Fruit fly (Drosophila melanogaster) Kc167 (cell line): ENCODE results near the gene mal.

Experiments
- Myc ChIP-seq: fragments of >200 bp; optimal IDR thresholded peaks from 2 replicates; lab custom pipeline; 2017; ENCODE audit warnings: missing external identifiers
- Sin3A ChIP-seq: fragments of >200 bp; optimal IDR thresholded peaks from 2 replicates; lab custom pipeline; 2018; ENCODE audit warnings: missing external identifiers
- h ChIP-seq: fragments of >200 bp; optimal IDR thresholded peaks from 3 replicates; lab custom pipeline; 2018; ENCODE audit warnings: missing external identifiers
- insv ChIP-seq: fragments of >200 bp; optimal IDR thresholded peaks from 3 replicates; lab custom pipeline; 2018; ENCODE audit warnings: missing external identifiers
- psq ChIP-seq: fragments of >200 bp; optimal IDR thresholded peaks from 2 replicates; lab custom pipeline; 2017; ENCODE audit warnings: missing external identifiers
- ttk ChIP-seq: sonication (Bioruptor generic); optimal IDR thresholded peaks from 2 replicates; lab custom pipeline; 2017; ENCODE audit warnings: missing external identifiers

DNA sequence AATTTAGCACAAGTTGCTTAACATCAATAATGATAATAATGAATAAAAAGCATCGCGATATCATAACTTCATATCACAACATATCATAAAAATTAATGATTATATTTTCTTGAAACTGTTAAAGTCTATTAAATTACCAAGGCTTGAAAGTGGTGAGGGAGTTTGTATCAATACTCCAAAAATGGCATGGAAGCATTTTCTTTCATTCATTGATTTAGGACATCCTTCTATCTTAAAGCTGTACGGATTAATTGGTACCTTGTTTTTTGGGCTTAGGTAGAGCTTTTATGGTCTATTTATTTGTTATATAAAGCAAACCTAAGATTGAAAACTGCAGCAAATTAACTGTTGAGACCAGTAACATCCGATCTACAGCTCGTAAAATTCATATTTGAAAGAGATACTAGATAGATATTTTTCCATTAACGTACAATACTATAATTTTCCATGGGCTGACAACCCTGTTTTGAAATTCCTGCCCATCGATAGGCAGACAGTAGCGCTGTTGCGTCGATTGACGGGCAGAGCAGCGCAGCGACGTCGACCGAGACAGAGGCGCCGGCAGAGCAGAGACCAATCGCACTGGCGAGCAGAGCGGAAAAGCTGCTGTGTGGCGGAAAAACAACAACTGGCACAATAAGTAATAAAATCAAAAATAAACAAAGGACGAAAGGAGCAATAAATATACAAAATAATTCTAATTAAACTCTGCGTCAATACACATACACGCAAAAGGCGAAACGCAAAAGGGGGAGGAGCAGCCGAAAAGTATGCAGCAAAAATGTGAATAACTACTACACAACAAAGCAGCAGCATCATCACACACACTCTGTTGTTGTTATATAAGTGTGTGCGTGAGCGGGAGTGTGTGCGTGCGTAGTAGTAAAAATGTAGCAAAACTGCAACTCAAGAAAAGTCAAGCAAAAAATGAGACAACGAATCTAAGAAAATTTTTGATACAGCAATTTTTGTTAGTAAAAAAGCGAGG is 4.2 kb downstream of the mal start, which contains the start of gene CG1695:
- no peak for TF ChIP-seq psq (lab: Kevin White, UChicago)
- TF ChIP-seq h (lab: Kevin White, UChicago), result no peak
- TF ChIP-seq Myc (lab: Kevin White, UChicago), result no peak
- TF ChIP-seq insv (lab: Kevin White, UChicago), result no peak
- TF ChIP-seq ttk (lab: Kevin White, UChicago), result no peak
- TF ChIP-seq Sin3A (lab: Kevin White, UChicago), result no peak
